Worm (Caenorhabditis elegans) whole organism, L4/young adult: ENCODE results near the gene knl-3.

Source experiments
- dao-5 ChIP-seq: sonication (generic microtip); optimal IDR thresholded peaks from 2 replicates; lab custom pipeline; 2016; ENCODE audit warnings: missing genotype, missing genetic modification characterization, moderate library complexity, missing compliant biosample characterization
- him-1 ChIP-seq: sonication (generic microtip); optimal IDR thresholded peaks from 2 replicates; lab custom pipeline; 2016; ENCODE audit warnings: missing genotype, missing genetic modification reagents, missing genetic modification characterization, missing compliant biosample characterization

DNA sequence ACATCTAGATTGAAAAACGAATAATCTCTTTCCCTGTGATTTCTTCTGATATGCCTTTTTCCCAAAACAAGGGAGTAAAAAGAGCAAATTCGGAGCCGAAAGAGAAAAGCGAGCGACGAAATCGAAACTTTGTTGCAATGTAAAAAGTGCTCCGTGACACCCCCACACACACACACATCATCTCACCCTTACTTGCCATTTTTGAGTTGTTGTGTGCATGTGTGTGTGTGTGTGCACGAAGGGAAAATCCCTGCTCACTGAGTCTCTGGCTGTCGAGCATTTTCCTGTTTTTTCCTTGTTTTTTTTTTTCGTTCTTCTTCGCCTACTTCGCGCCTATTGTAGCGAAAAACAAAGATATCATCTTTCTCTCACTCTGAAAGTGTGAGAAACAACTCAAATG, 18.0 kb downstream of the knl-3 start:
- TF ChIP-seq him-1: no peak
- TF ChIP-seq dao-5 (tag; lab: Kevin White, UChicago): no peak
